Fruit fly (Drosophila melanogaster) whole organism, prepupa: ENCODE measurements around the gene Nhe3.
A peak's percentile ranks its signal among the peaks of the same experiment; 100 is the strongest.

Source experiments
- Blimp-1 ChIP-seq: fragments of 200-800 bp; sonication (Bioruptor generic); optimal IDR thresholded peaks from 3 replicates; lab custom pipeline; 2017; ENCODE audit warnings: missing biosample characterization, missing genetic modification characterization, mild to moderate bottlenecking, moderate library complexity, missing genetic modification reagents
- CG10631 ChIP-seq: fragments of 200-800 bp; sonication (Bioruptor generic); optimal IDR thresholded peaks from 2 replicates; lab custom pipeline; 2016; ENCODE audit warnings: missing biosample characterization, missing genetic modification characterization
- CG10669 ChIP-seq: fragments of 200-800 bp; sonication (Bioruptor generic); optimal IDR thresholded peaks from 3 replicates; lab custom pipeline; 2018; ENCODE audit warnings: missing biosample characterization, mild to moderate bottlenecking, missing genetic modification characterization, moderate library complexity
- CG11294 ChIP-seq: fragments of 200-800 bp; sonication (Bioruptor generic); IDR thresholded peaks from 2 replicates; pipeline ENCODE4 v1.3.6; 2022; ENCODE audit warnings: missing biosample characterization, missing genetic modification characterization
- CG11762 ChIP-seq: fragments of 200-800 bp; sonication (Bioruptor generic); optimal IDR thresholded peaks from 3 replicates; lab custom pipeline; 2016; ENCODE audit warnings: missing biosample characterization, missing genetic modification characterization; ENCODE audit not compliant: insufficient read depth
- CG11902 ChIP-seq: fragments of 200-800 bp; sonication (Bioruptor generic); optimal IDR thresholded peaks from 3 replicates; lab custom pipeline; 2016; ENCODE audit warnings: missing biosample characterization, missing genetic modification characterization
- CG15336 ChIP-seq: fragments of 200-800 bp; sonication (Bioruptor generic); IDR thresholded peaks from 2 replicates; pipeline ENCODE4 v1.3.6; 2022; ENCODE audit warnings: missing biosample characterization, missing genetic modification characterization
- CG16779 ChIP-seq: fragments of 200-800 bp; sonication (Bioruptor generic); optimal IDR thresholded peaks from 3 replicates; lab custom pipeline; 2017; ENCODE audit warnings: missing biosample characterization, mild to moderate bottlenecking, missing genetic modification characterization
- CG3032 ChIP-seq: fragments of 200-800 bp; optimal IDR thresholded peaks from 2 replicates; lab custom pipeline; 2019; ENCODE audit warnings: missing biosample characterization, mild to moderate bottlenecking, missing genetic modification characterization, moderate library complexity
- CG31627 ChIP-seq: fragments of 200-800 bp; sonication (Bioruptor generic); optimal IDR thresholded peaks from 3 replicates; lab custom pipeline; 2016; ENCODE audit warnings: missing biosample characterization, missing genetic modification characterization
- CG32006 ChIP-seq: fragments of 200-800 bp; sonication (Bioruptor generic); optimal IDR thresholded peaks from 3 replicates; lab custom pipeline; 2017; ENCODE audit warnings: missing biosample characterization, mild to moderate bottlenecking, missing genetic modification characterization
- CG34406 ChIP-seq: fragments of 200-800 bp; sonication (Bioruptor generic); optimal IDR thresholded peaks from 3 replicates; lab custom pipeline; 2016; ENCODE audit warnings: missing biosample characterization, missing genetic modification characterization
- CG3919 ChIP-seq: fragments of 200-800 bp; sonication (Bioruptor generic); optimal IDR thresholded peaks from 3 replicates; lab custom pipeline; 2016; ENCODE audit warnings: missing biosample characterization, missing genetic modification characterization
- CG4318 ChIP-seq: fragments of 200-800 bp; sonication (Bioruptor generic); optimal IDR thresholded peaks from 3 replicates; lab custom pipeline; 2017; ENCODE audit warnings: missing biosample characterization, mild to moderate bottlenecking, missing genetic modification characterization
- CG6163 ChIP-seq: fragments of 200-800 bp; sonication (Bioruptor generic); IDR thresholded peaks from 3 replicates; pipeline ENCODE4 v1.3.6; 2022; ENCODE audit warnings: missing biosample characterization, missing genetic modification characterization
- CG6276 ChIP-seq: fragments of 200-800 bp; sonication (Bioruptor generic); optimal IDR thresholded peaks from 2 replicates; lab custom pipeline; 2017; ENCODE audit warnings: missing biosample characterization, mild to moderate bottlenecking, missing genetic modification characterization
- CG6792 ChIP-seq: fragments of 200-800 bp; sonication (Bioruptor generic); optimal IDR thresholded peaks from 3 replicates; lab custom pipeline; 2016; ENCODE audit warnings: missing biosample characterization, missing genetic modification characterization
- CG6854 ChIP-seq: fragments of 200-800 bp; sonication (Bioruptor generic); optimal IDR thresholded peaks from 2 replicates; lab custom pipeline; 2017; ENCODE audit warnings: missing biosample characterization, mild to moderate bottlenecking, missing genetic modification characterization
- CG7368 ChIP-seq: fragments of 200-800 bp; sonication (Bioruptor generic); optimal IDR thresholded peaks from 3 replicates; lab custom pipeline; 2016; ENCODE audit warnings: missing biosample characterization, missing genetic modification characterization
- CG8119 ChIP-seq: fragments of 200-800 bp; sonication (Bioruptor generic); IDR thresholded peaks from 3 replicates; pipeline ENCODE4 v1.3.6; 2022; ENCODE audit warnings: missing biosample characterization, missing genetic modification characterization
- CG8319 ChIP-seq: fragments of 200-800 bp; sonication (Bioruptor generic); optimal IDR thresholded peaks from 3 replicates; lab custom pipeline; 2016; ENCODE audit warnings: missing biosample characterization, missing genetic modification characterization
- CG8632 ChIP-seq: fragments of 200-800 bp; sonication (Bioruptor generic); optimal IDR thresholded peaks from 3 replicates; lab custom pipeline; 2016; ENCODE audit warnings: missing biosample characterization, missing genetic modification characterization
- CG9139 ChIP-seq: fragments of 200-800 bp; sonication (Bioruptor generic); optimal IDR thresholded peaks from 3 replicates; lab custom pipeline; 2017; ENCODE audit warnings: missing biosample characterization, mild to moderate bottlenecking, missing genetic modification characterization
- Eip75B ChIP-seq: fragments of 200-800 bp; sonication (Bioruptor generic); optimal IDR thresholded peaks from 3 replicates; lab custom pipeline; 2016; ENCODE audit warnings: missing biosample characterization, missing genetic modification characterization
- Eip78C ChIP-seq: fragments of 200-800 bp; sonication (Bioruptor generic); peaks from one replicate; lab custom pipeline; 2016; ENCODE audit warnings: missing biosample characterization, missing genetic modification characterization
- Ets21C ChIP-seq: fragments of 200-800 bp; sonication (Bioruptor generic); optimal IDR thresholded peaks from 3 replicates; lab custom pipeline; 2016; ENCODE audit warnings: missing biosample characterization, missing genetic modification characterization
- Ets96B ChIP-seq: fragments of 200-800 bp; optimal IDR thresholded peaks from 2 replicates; lab custom pipeline; 2019; ENCODE audit warnings: missing biosample characterization, mild to moderate bottlenecking, missing genetic modification characterization, moderate library complexity
- Gug ChIP-seq: fragments of 200-800 bp; sonication (Bioruptor generic); IDR thresholded peaks from 2 replicates; pipeline ENCODE4 v1.3.6; 2022; ENCODE audit warnings: missing biosample characterization, missing genetic modification characterization
- Hr38 ChIP-seq: sonication (Bioruptor generic); optimal IDR thresholded peaks from 2 replicates; lab custom pipeline; 2016; ENCODE audit warnings: missing biosample characterization, missing genetic modification characterization
- Hr39 ChIP-seq: fragments of 200-800 bp; sonication (Bioruptor generic); optimal IDR thresholded peaks from 2 replicates; lab custom pipeline; 2016; ENCODE audit warnings: missing biosample characterization, missing genetic modification characterization
- Lpt ChIP-seq: fragments of 200-800 bp; sonication (Bioruptor generic); optimal IDR thresholded peaks from 3 replicates; lab custom pipeline; 2016; ENCODE audit warnings: missing biosample characterization, missing genetic modification characterization
- Met ChIP-seq: fragments of 200-800 bp; sonication (Bioruptor generic); optimal IDR thresholded peaks from 3 replicates; lab custom pipeline; 2016; ENCODE audit warnings: missing biosample characterization, missing genetic modification characterization
- OdsH ChIP-seq: fragments of 200-800 bp; sonication (Bioruptor generic); optimal IDR thresholded peaks from 3 replicates; lab custom pipeline; 2016; ENCODE audit warnings: missing biosample characterization, missing genetic modification characterization
- Smox ChIP-seq: fragments of 200-800 bp; sonication (Bioruptor generic); optimal IDR thresholded peaks from 3 replicates; lab custom pipeline; 2016; ENCODE audit warnings: missing biosample characterization, missing genetic modification characterization
- Sox102F ChIP-seq: fragments of 200-800 bp; sonication (Bioruptor generic); optimal IDR thresholded peaks from 2 replicates; lab custom pipeline; 2016; ENCODE audit warnings: missing biosample characterization, mild to moderate bottlenecking, missing genetic modification characterization
- Sox14 ChIP-seq: fragments of 200-800 bp; sonication (Bioruptor generic); optimal IDR thresholded peaks from 3 replicates; lab custom pipeline; 2016; ENCODE audit warnings: missing biosample characterization, missing genetic modification characterization
- Sox15 ChIP-seq: fragments of 200-800 bp; sonication (Bioruptor generic); optimal IDR thresholded peaks from 3 replicates; lab custom pipeline; 2016; ENCODE audit warnings: missing biosample characterization, missing genetic modification characterization
- acj6 ChIP-seq: fragments of 200-800 bp; sonication (Bioruptor generic); optimal IDR thresholded peaks from 3 replicates; lab custom pipeline; 2016; ENCODE audit warnings: missing biosample characterization, missing genetic modification characterization
- cyc ChIP-seq: fragments of 200-800 bp; sonication (Bioruptor generic); optimal IDR thresholded peaks from 3 replicates; lab custom pipeline; 2016; ENCODE audit warnings: missing biosample characterization, missing genetic modification characterization
- dac ChIP-seq: fragments of 200-800 bp; sonication (Bioruptor generic); optimal IDR thresholded peaks from 2 replicates; lab custom pipeline; 2017; ENCODE audit warnings: missing biosample characterization, mild to moderate bottlenecking, missing genetic modification characterization
- dsx ChIP-seq: fragments of 200-800 bp; optimal IDR thresholded peaks from 3 replicates; lab custom pipeline; 2019; ENCODE audit warnings: missing biosample characterization, mild to moderate bottlenecking, missing genetic modification characterization, moderate library complexity; ENCODE audit not compliant: poor library complexity, severe bottlenecking
- eg ChIP-seq: fragments of 200-800 bp; sonication (Bioruptor generic); IDR thresholded peaks from 3 replicates; pipeline ENCODE4 v1.3.6; 2022; ENCODE audit warnings: missing biosample characterization, missing genetic modification characterization
- fd59A ChIP-seq: fragments of 200-800 bp; sonication (Bioruptor generic); optimal IDR thresholded peaks from 2 replicates; lab custom pipeline; 2017; ENCODE audit warnings: missing biosample characterization, mild to moderate bottlenecking, missing genetic modification characterization, missing genetic modification reagents
- fd85E ChIP-seq: fragments of 200-800 bp; sonication (Bioruptor generic); optimal IDR thresholded peaks from 3 replicates; lab custom pipeline; 2016; ENCODE audit warnings: missing biosample characterization, missing genetic modification characterization
- fkh ChIP-seq: fragments of 200-800 bp; sonication (Bioruptor generic); optimal IDR thresholded peaks from 3 replicates; lab custom pipeline; 2017; ENCODE audit warnings: missing biosample characterization, mild to moderate bottlenecking, missing genetic modification characterization, moderate library complexity
- lz ChIP-seq: fragments of 200-800 bp; sonication (Bioruptor generic); optimal IDR thresholded peaks from 3 replicates; lab custom pipeline; 2016; ENCODE audit warnings: missing biosample characterization, missing genetic modification characterization
- net ChIP-seq: fragments of 200-800 bp; sonication (Bioruptor generic); optimal IDR thresholded peaks from 3 replicates; lab custom pipeline; 2016; ENCODE audit warnings: missing biosample characterization, missing genetic modification characterization
- pdm3 ChIP-seq: fragments of 200-800 bp; sonication (Bioruptor generic); optimal IDR thresholded peaks from 3 replicates; lab custom pipeline; 2016; ENCODE audit warnings: missing biosample characterization, missing genetic modification characterization
- salr ChIP-seq, 2 experiments: fragments of 200-800 bp; sonication (Bioruptor generic); optimal IDR thresholded peaks; 3 replicates each; lab custom pipeline; 2016 to 2018; ENCODE audit warnings: missing biosample characterization in 2 of 2, missing genetic modification characterization in 2 of 2, mild to moderate bottlenecking in 1 of 2
- ss ChIP-seq, 2 experiments: fragments of 200-800 bp; sonication (Bioruptor generic); optimal IDR thresholded peaks; 2 replicates in 1 of 2; 3 replicates in 1 of 2; lab custom pipeline; 2017 to 2018; ENCODE audit warnings: mild to moderate bottlenecking in 2 of 2, missing biosample characterization in 2 of 2, missing genetic modification characterization in 2 of 2, moderate library complexity in 1 of 2
- svp ChIP-seq: fragments of 200-800 bp; sonication (Bioruptor generic); peaks from one replicate; lab custom pipeline; 2016; ENCODE audit warnings: missing biosample characterization, missing genetic modification characterization
- topi ChIP-seq: fragments of 200-800 bp; sonication (Bioruptor generic); optimal IDR thresholded peaks from 3 replicates; lab custom pipeline; 2016; ENCODE audit warnings: missing biosample characterization, missing genetic modification characterization
- vri ChIP-seq: fragments of 200-800 bp; sonication (Bioruptor generic); optimal IDR thresholded peaks from 3 replicates; lab custom pipeline; 2016; ENCODE audit warnings: missing biosample characterization, mild to moderate bottlenecking, missing genetic modification characterization

Nhe3 gene

dm6 chr2L:6698387-6698786 lies 14.2 kb upstream of the Nhe3 start:
- peak; percentile 77 for TF ChIP-seq CG3919 (GFP tag; lab: Kevin White, UChicago)
- TF ChIP-seq Sox14: peak; percentile 73
- TF ChIP-seq CG6276: peak; percentile 77
- TF ChIP-seq CG10669 (GFP tag; lab: Kevin White, UChicago): peak; percentile 58
- TF ChIP-seq CG6854 (GFP tag; lab: Kevin White, UChicago): peak; percentile 44
- TF ChIP-seq Smox (GFP tag; lab: Kevin White, UChicago): peak; percentile 73
- peak; percentile 72 for TF ChIP-seq topi (GFP tag; lab: Kevin White, UChicago)
- peak; percentile 48 for TF ChIP-seq CG11762 (GFP tag; lab: Kevin White, UChicago)
- peak; percentile 66 for TF ChIP-seq acj6 (GFP tag; lab: Kevin White, UChicago)
- TF ChIP-seq Hr39 (GFP tag; lab: Kevin White, UChicago): peak; percentile 77
- TF ChIP-seq Hr38 (GFP tag; lab: Kevin White, UChicago): no peak
- peak; percentile 79 for TF ChIP-seq Met (GFP tag; lab: Kevin White, UChicago)
- TF ChIP-seq svp (GFP tag; lab: Kevin White, UChicago): peak; percentile 81
- peak; percentile 57 for TF ChIP-seq CG7368
- peak; percentile 63 for TF ChIP-seq Sox102F (GFP tag; lab: Kevin White, UChicago)
- peak; percentile 74 for TF ChIP-seq lz (GFP tag; lab: Kevin White, UChicago)
- TF ChIP-seq Gug: peak; percentile 75
- peak; percentile 72 for TF ChIP-seq CG10631 (GFP tag; lab: Kevin White, UChicago)
- peak; percentile 62 for TF ChIP-seq CG11294
- TF ChIP-seq dsx (GFP tag; lab: Kevin White, UChicago): peak; percentile 45
- TF ChIP-seq CG6163 (GFP tag; lab: Robert Waterston, UW): peak; percentile 88
- TF ChIP-seq Ets21C: peak; percentile 69
- peak; percentile 46 for TF ChIP-seq vri (GFP tag; lab: Kevin White, UChicago)
- peak; percentile 75 for TF ChIP-seq CG31627 (GFP tag; lab: Kevin White, UChicago)
- peak; percentile 49 for TF ChIP-seq CG3032 (tag; lab: Kevin White, UChicago)
- TF ChIP-seq CG8632 (GFP tag; lab: Kevin White, UChicago): peak; percentile 35
- TF ChIP-seq salr (GFP tag; optimal IDR thresholded peaks at IDR 0.05; lab: Kevin White, UChicago): peak in 1 of 2 experiments; percentile 49
- TF ChIP-seq ss (GFP tag; optimal IDR thresholded peaks at IDR 0.05; lab: Kevin White, UChicago): peak in 1 of 2 experiments; percentile 16
- TF ChIP-seq CG8119 (GFP tag; lab: Robert Waterston, UW): peak; percentile 81
- TF ChIP-seq fkh (GFP tag; lab: Kevin White, UChicago): no peak
- TF ChIP-seq CG8319 (GFP tag; lab: Kevin White, UChicago): peak; percentile 40
- peak; percentile 74 for TF ChIP-seq cyc
- peak; percentile 21 for TF ChIP-seq fd59A (GFP tag; lab: Kevin White, UChicago)
- TF ChIP-seq CG15336 (GFP tag; lab: Robert Waterston, UW): peak; percentile 83
- TF ChIP-seq pdm3 (GFP tag; lab: Kevin White, UChicago): peak; percentile 77
- TF ChIP-seq fd85E (GFP tag; lab: Kevin White, UChicago): no peak
- peak; percentile 91 for TF ChIP-seq eg (GFP tag; lab: Robert Waterston, UW)
- TF ChIP-seq CG9139 (GFP tag; lab: Kevin White, UChicago): no peak
- peak; percentile 81 for TF ChIP-seq OdsH
- peak; percentile 68 for TF ChIP-seq Eip75B (GFP tag; lab: Kevin White, UChicago)
- TF ChIP-seq Sox15: peak; percentile 6
- peak; percentile 34 for TF ChIP-seq dac (GFP tag; lab: Kevin White, UChicago)
- peak; percentile 94 for TF ChIP-seq Eip78C (GFP tag; lab: Kevin White, UChicago)
- peak; percentile 71 for TF ChIP-seq CG32006
- TF ChIP-seq Ets96B: peak; percentile 67
- TF ChIP-seq Blimp-1 (GFP tag; lab: Kevin White, UChicago): peak; percentile 26
- peak; percentile 69 for TF ChIP-seq CG34406 (GFP tag; lab: Kevin White, UChicago)
- TF ChIP-seq CG11902: peak; percentile 56
- TF ChIP-seq Lpt (GFP tag; lab: Kevin White, UChicago): peak; percentile 68
- peak; percentile 51 for TF ChIP-seq CG6792 (GFP tag; lab: Kevin White, UChicago)
- no peak for TF ChIP-seq CG16779 (tag; lab: Kevin White, UChicago)
- TF ChIP-seq CG4318 (GFP tag; lab: Kevin White, UChicago): peak; percentile 47
- TF ChIP-seq net (GFP tag; lab: Kevin White, UChicago): peak; percentile 57
